Fruit fly (Drosophila melanogaster) whole organism, prepupa: ENCODE results near the gene tal-AA.

Source experiments
- CG6276 ChIP-seq: fragments of 200-800 bp; sonication (Bioruptor generic); optimal IDR thresholded peaks from 2 replicates; lab custom pipeline; 2017; ENCODE audit warnings: missing biosample characterization, mild to moderate bottlenecking, missing genetic modification characterization
- CG6808 ChIP-seq: fragments of 200-800 bp; sonication (Bioruptor generic); optimal IDR thresholded peaks from 3 replicates; lab custom pipeline; 2017; ENCODE audit warnings: missing biosample characterization, missing genetic modification characterization, mild to moderate bottlenecking, moderate library complexity, missing genetic modification reagents
- CG9139 ChIP-seq: fragments of 200-800 bp; sonication (Bioruptor generic); optimal IDR thresholded peaks from 3 replicates; lab custom pipeline; 2017; ENCODE audit warnings: missing biosample characterization, mild to moderate bottlenecking, missing genetic modification characterization
- Eip78C ChIP-seq: fragments of 200-800 bp; sonication (Bioruptor generic); peaks from one replicate; lab custom pipeline; 2016; ENCODE audit warnings: missing biosample characterization, missing genetic modification characterization
- Ets96B ChIP-seq: fragments of 200-800 bp; optimal IDR thresholded peaks from 2 replicates; lab custom pipeline; 2019; ENCODE audit warnings: missing biosample characterization, mild to moderate bottlenecking, missing genetic modification characterization, moderate library complexity
- Gug ChIP-seq: fragments of 200-800 bp; sonication (Bioruptor generic); IDR thresholded peaks from 2 replicates; pipeline ENCODE4 v1.3.6; 2022; ENCODE audit warnings: missing biosample characterization, missing genetic modification characterization
- eg ChIP-seq: fragments of 200-800 bp; sonication (Bioruptor generic); IDR thresholded peaks from 3 replicates; pipeline ENCODE4 v1.3.6; 2022; ENCODE audit warnings: missing biosample characterization, missing genetic modification characterization
- salr ChIP-seq, 2 experiments: fragments of 200-800 bp; sonication (Bioruptor generic); optimal IDR thresholded peaks; 3 replicates each; lab custom pipeline; 2016 to 2018; ENCODE audit warnings: missing biosample characterization in 2 of 2, missing genetic modification characterization in 2 of 2, mild to moderate bottlenecking in 1 of 2

- TF ChIP-seq Ets96B (tag; lab: Kevin White, UChicago) (peak; percentile 51), CG9139 (peak; percentile 7), salr (GFP tag; optimal IDR thresholded peaks at IDR 0.05; lab: Kevin White, UChicago) (peak in 1 of 2 experiments; percentile 17), Gug (GFP tag; lab: Robert Waterston, UW) (no peak), CG6276 (GFP tag; lab: Kevin White, UChicago) (no peak), eg (GFP tag; lab: Robert Waterston, UW) (no peak), Eip78C (peak; percentile 86), CG6808 (GFP tag; lab: Kevin White, UChicago) (peak; percentile 39)
Observed at dm6 chr3R:13850992-13851391, 38.1 kb downstream of the tal-AA start.
